Fruit fly (Drosophila melanogaster) S2 (cell line): Measurements from ENCODE around the gene Dip-B.

Experiments used
- CG8478 ChIP-seq: fragments of >200 bp; optimal IDR thresholded peaks from 2 replicates; lab custom pipeline; 2018
- CTCF ChIP-seq, 2 experiments: fragments of >200 bp; optimal IDR thresholded peaks; 2 replicates each; lab custom pipeline; 2018

- TF ChIP-seq CG8478 (lab: Kevin White, UChicago) (no peak), CTCF (optimal IDR thresholded peaks at IDR 0.05; lab: Kevin White, UChicago) (no peak)
These were observed 30.7 kb downstream of the Dip-B start, which contains the start of the genes tal-1A, tal-2A, tal-3A and tal-AA for dm6 chr3R:13812736-13813250.
